Worm (Caenorhabditis elegans) whole organism, mixed stage, embryonic: ENCODE results near the gene srh-159.

Experiments
- M03D4.4 ChIP-seq: sonication (generic microtip); optimal IDR thresholded peaks from 2 replicates; lab custom pipeline; 2017; ENCODE audit warnings: mild to moderate bottlenecking, missing genetic modification characterization, missing compliant biosample characterization
- elt-3 ChIP-seq: fragments of 150-350 bp; optimal IDR thresholded peaks from 2 replicates; lab custom pipeline; 2014; ENCODE audit warnings: missing biosample characterization, missing genetic modification characterization
- lin-13 ChIP-seq: fragments of 150-350 bp; optimal IDR thresholded peaks from 2 replicates; lab custom pipeline; 2014; ENCODE audit warnings: missing biosample characterization, missing genetic modification characterization
- lsy-2 ChIP-seq: fragments of 150-350 bp; optimal IDR thresholded peaks from 2 replicates; lab custom pipeline; 2014; ENCODE audit warnings: missing biosample characterization, missing genetic modification characterization
- mab-5 ChIP-seq: fragments of 150-350 bp; optimal IDR thresholded peaks from 2 replicates; lab custom pipeline; 2014; ENCODE audit warnings: missing biosample characterization, missing genetic modification characterization
- nhr-237 ChIP-seq: fragments of 150-350 bp; optimal IDR thresholded peaks from 2 replicates; lab custom pipeline; 2014; ENCODE audit warnings: missing biosample characterization, missing genetic modification characterization
- nhr-28 ChIP-seq: fragments of 150-350 bp; optimal IDR thresholded peaks from 2 replicates; lab custom pipeline; 2014; ENCODE audit warnings: missing biosample characterization, missing genetic modification characterization
- nhr-76 ChIP-seq: sonication (generic microtip); optimal IDR thresholded peaks from 2 replicates; lab custom pipeline; 2017; ENCODE audit warnings: missing biosample characterization, missing genetic modification characterization
- pha-4 ChIP-seq: fragments of 150-350 bp; optimal IDR thresholded peaks from 2 replicates; lab custom pipeline; 2018; ENCODE audit warnings: missing biosample characterization, missing genetic modification reagents, missing genetic modification characterization
- snpc-4 ChIP-seq: fragments of 150-350 bp; optimal IDR thresholded peaks from 2 replicates; lab custom pipeline; 2014; ENCODE audit warnings: missing biosample characterization, missing genetic modification characterization
- unc-39 ChIP-seq: fragments of 150-350 bp; optimal IDR thresholded peaks from 2 replicates; lab custom pipeline; 2014; ENCODE audit warnings: missing biosample characterization, missing genetic modification characterization
- unc-62 ChIP-seq: fragments of 150-350 bp; optimal IDR thresholded peaks from 2 replicates; lab custom pipeline; 2014; ENCODE audit warnings: missing biosample characterization, missing genetic modification reagents, missing genetic modification characterization
- ztf-11 ChIP-seq: fragments of 150-350 bp; optimal IDR thresholded peaks from 2 replicates; lab custom pipeline; 2014; ENCODE audit warnings: missing biosample characterization, missing genetic modification characterization

DNA sequence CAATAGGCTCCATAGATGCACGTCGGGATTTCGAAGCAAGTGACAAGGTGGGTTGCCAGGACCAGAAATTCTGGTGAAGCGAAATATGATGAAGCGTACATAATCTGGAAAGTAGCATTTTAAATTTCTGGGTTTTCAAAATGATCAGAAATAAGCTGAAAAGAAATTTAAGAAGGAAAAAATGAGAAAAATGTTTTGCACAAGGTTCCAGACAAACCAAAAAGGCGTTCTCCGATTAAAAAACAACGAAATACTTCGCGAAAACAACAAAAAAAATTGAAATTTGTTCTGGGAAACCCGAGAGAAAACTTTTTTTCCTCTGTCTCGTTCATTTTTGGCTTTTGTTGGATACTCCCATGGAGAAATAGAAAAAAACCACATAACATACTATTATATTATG, 41.2 kb downstream of the srh-159 start, which contains the start of gene srh-252:
- no peak for TF ChIP-seq nhr-76 (tag; lab: Kevin White, UChicago)
- TF ChIP-seq snpc-4 (tag; lab: Kevin White, UChicago) = no peak
- TF ChIP-seq elt-3 = no peak
- no peak for TF ChIP-seq pha-4 (tag; lab: Kevin White, UChicago)
- no peak for TF ChIP-seq ztf-11 (tag; lab: Kevin White, UChicago)
- TF ChIP-seq lsy-2 (tag; lab: Kevin White, UChicago) = no peak
- no peak for TF ChIP-seq unc-39 (tag; lab: Kevin White, UChicago)
- no peak for TF ChIP-seq lin-13
- no peak for TF ChIP-seq nhr-237 (tag; lab: Kevin White, UChicago)
- TF ChIP-seq nhr-28 (tag; lab: Kevin White, UChicago) = no peak
- no peak for TF ChIP-seq unc-62
- TF ChIP-seq mab-5 = no peak
- no peak for TF ChIP-seq M03D4.4 (tag; lab: Kevin White, UChicago)
